Worm (Caenorhabditis elegans): ENCODE results near the gene srb-1.

DNA sequence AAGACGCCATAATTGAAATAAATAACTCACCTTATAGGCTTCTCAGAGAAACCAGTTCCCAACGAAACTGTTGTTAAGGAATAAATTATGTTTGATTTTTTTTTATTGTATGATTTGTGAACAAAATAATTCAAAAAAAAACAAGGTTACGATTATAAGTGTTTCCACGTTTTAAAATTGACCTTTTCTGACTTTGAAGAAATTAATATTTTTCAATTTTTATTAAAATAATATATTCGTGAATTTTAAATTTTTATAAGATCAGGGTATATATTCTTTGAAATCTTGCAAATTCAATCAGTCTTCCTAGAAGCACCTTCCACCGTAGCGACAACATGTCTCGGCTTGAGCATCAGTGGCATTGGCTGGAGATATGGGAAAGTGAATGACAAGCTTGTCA lies 3.5 kb upstream of the srb-1 start, which contains the start of gene C27D6.3:
- TF ChIP-seq hlh-12 (tag; optimal IDR thresholded peaks at IDR 0.05), result no peak
- TF ChIP-seq nhr-90 (tag; optimal IDR thresholded peaks at IDR 0.05), result no peak
- no peak for TF ChIP-seq ztf-18 (tag; optimal IDR thresholded peaks at IDR 0.05)
- TF ChIP-seq somi-1 (GFP tag; optimal IDR thresholded peaks at IDR 0.05), result no peak
- TF ChIP-seq unc-62 (GFP tag; optimal IDR thresholded peaks at IDR 0.05), result no peak
- no peak for TF ChIP-seq pha-4 (tag; optimal IDR thresholded peaks at IDR 0.05)

Data from whole organism, young adult.